Fruit fly (Drosophila melanogaster) whole organism, embryonic: ENCODE data around the gene CG1840.

Source experiments
- Ada2b ChIP-seq: fragments of 200-800 bp; sonication (Bioruptor generic); IDR thresholded peaks from 2 replicates; pipeline ENCODE4 v1.3.6; 2022; ENCODE audit warnings: missing biosample characterization, missing genetic modification characterization
- CG10321 ChIP-seq: fragments of 200-800 bp; sonication (Bioruptor generic); IDR thresholded peaks from 2 replicates; pipeline ENCODE4 v1.3.6; 2022; ENCODE audit warnings: missing biosample characterization, missing genetic modification characterization
- CG11723 ChIP-seq: fragments of 200-800 bp; sonication (Bioruptor generic); optimal IDR thresholded peaks from 2 replicates; lab custom pipeline; 2017; ENCODE audit warnings: missing biosample characterization, mild to moderate bottlenecking, missing genetic modification characterization
- CG12299 ChIP-seq: fragments of 200-800 bp; sonication (Bioruptor generic); optimal IDR thresholded peaks from 2 replicates; lab custom pipeline; 2018; ENCODE audit warnings: missing biosample characterization, mild to moderate bottlenecking, missing genetic modification characterization
- CG14441 ChIP-seq: fragments of 200-800 bp; sonication (Bioruptor generic); IDR thresholded peaks from 2 replicates; pipeline ENCODE4 v1.3.6; 2022; ENCODE audit warnings: missing biosample characterization, missing genetic modification characterization
- CG14710 ChIP-seq: fragments of 200-800 bp; sonication (Bioruptor generic); optimal IDR thresholded peaks from 3 replicates; lab custom pipeline; 2019; ENCODE audit warnings: missing biosample characterization, mild to moderate bottlenecking, missing genetic modification characterization, moderate library complexity
- CG17829 ChIP-seq: fragments of 200-800 bp; optimal IDR thresholded peaks from 2 replicates; lab custom pipeline; 2019; ENCODE audit warnings: missing biosample characterization, mild to moderate bottlenecking, missing genetic modification characterization, moderate library complexity
- CG32767 ChIP-seq: fragments of 200-800 bp; sonication (Bioruptor generic); IDR thresholded peaks from 2 replicates; pipeline ENCODE4 v1.3.6; 2022; ENCODE audit warnings: missing biosample characterization, missing genetic modification characterization
- CG3281 ChIP-seq: fragments of 200-800 bp; sonication (Bioruptor generic); optimal IDR thresholded peaks from 3 replicates; lab custom pipeline; 2017; ENCODE audit warnings: missing biosample characterization, mild to moderate bottlenecking, missing genetic modification characterization
- CG5953 ChIP-seq: fragments of 200-800 bp; sonication (Bioruptor generic); IDR thresholded peaks from 2 replicates; pipeline ENCODE4 v1.3.6; 2022; ENCODE audit warnings: missing biosample characterization, missing genetic modification characterization
- CG8388 ChIP-seq: fragments of 200-800 bp; sonication (Bioruptor generic); optimal IDR thresholded peaks from 2 replicates; lab custom pipeline; 2019; ENCODE audit warnings: missing biosample characterization, mild to moderate bottlenecking, missing genetic modification characterization, moderate library complexity
- CG9437 ChIP-seq: fragments of 200-800 bp; sonication (Bioruptor generic); optimal IDR thresholded peaks from 2 replicates; lab custom pipeline; 2018; ENCODE audit warnings: missing biosample characterization, mild to moderate bottlenecking, missing genetic modification characterization
- CG9932 ChIP-seq: fragments of 200-800 bp; sonication (Bioruptor generic); IDR thresholded peaks from 2 replicates; pipeline ENCODE4 v1.3.6; 2022; ENCODE audit warnings: missing biosample characterization, missing genetic modification characterization
- Camta ChIP-seq: fragments of 200-800 bp; sonication (Bioruptor generic); optimal IDR thresholded peaks from 2 replicates; lab custom pipeline; 2016; ENCODE audit warnings: missing biosample characterization, missing genetic modification characterization
- Chrac-16 ChIP-seq: fragments of 200-800 bp; sonication (Bioruptor generic); optimal IDR thresholded peaks from 3 replicates; lab custom pipeline; 2016; ENCODE audit warnings: missing biosample characterization, missing genetic modification characterization
- Dip3 ChIP-seq: fragments of 200-800 bp; sonication (Bioruptor generic); optimal IDR thresholded peaks from 3 replicates; lab custom pipeline; 2016; ENCODE audit warnings: missing biosample characterization, missing genetic modification characterization
- ERR ChIP-seq: fragments of 200-800 bp; sonication (Bioruptor generic); optimal IDR thresholded peaks from 2 replicates; lab custom pipeline; 2016; ENCODE audit warnings: missing biosample characterization, missing genetic modification characterization
- Eip74EF ChIP-seq, 2 experiments: fragments of 200-800 bp in 1 of 2; fragments of >200 bp in 1 of 2; sonication (Bioruptor generic) in 1 of 2; optimal IDR thresholded peaks; 2 replicates each; lab custom pipeline; 2017 to 2019; ENCODE audit warnings: missing biosample characterization in 2 of 2, missing genetic modification characterization in 2 of 2, mild to moderate bottlenecking in 1 of 2, moderate library complexity in 1 of 2
- H2.0 ChIP-seq: fragments of 200-800 bp; sonication (Bioruptor generic); IDR thresholded peaks from 2 replicates; pipeline ENCODE4 v1.3.6; 2022; ENCODE audit warnings: missing biosample characterization, missing genetic modification characterization
- Mrtf ChIP-seq: fragments of 200-800 bp; sonication (Bioruptor generic); IDR thresholded peaks from 3 replicates; pipeline ENCODE4 v1.3.6; 2022; ENCODE audit warnings: missing biosample characterization, missing genetic modification characterization
- Oli ChIP-seq: fragments of 200-800 bp; sonication (Bioruptor generic); optimal IDR thresholded peaks from 2 replicates; lab custom pipeline; 2018; ENCODE audit warnings: missing biosample characterization, mild to moderate bottlenecking, missing genetic modification characterization, moderate library complexity
- Ptx1 ChIP-seq: fragments of 200-800 bp; sonication (Bioruptor generic); IDR thresholded peaks from 2 replicates; pipeline ENCODE4 v1.3.6; 2022; ENCODE audit warnings: missing biosample characterization, missing genetic modification characterization
- Ravus ChIP-seq: fragments of 200-800 bp; sonication (Bioruptor generic); IDR thresholded peaks from 2 replicates; pipeline ENCODE4 v1.3.6; 2022; ENCODE audit warnings: missing biosample characterization, missing genetic modification characterization
- Scr ChIP-seq: fragments of 200-800 bp; sonication (Bioruptor generic); IDR thresholded peaks from 2 replicates; pipeline ENCODE4 v1.3.6; 2022; ENCODE audit warnings: missing biosample characterization, missing genetic modification characterization; ENCODE audit not compliant: partially characterized antibody
- Xrp1 ChIP-seq: fragments of 200-800 bp; sonication (Bioruptor generic); IDR thresholded peaks from 2 replicates; pipeline ENCODE4 v1.3.6; 2022; ENCODE audit warnings: missing biosample characterization, missing genetic modification characterization
- al ChIP-seq: fragments of 200-800 bp; sonication (Bioruptor generic); IDR thresholded peaks from 2 replicates; pipeline ENCODE4 v1.3.6; 2022; ENCODE audit warnings: missing biosample characterization, missing genetic modification characterization
- cato ChIP-seq: fragments of 200-800 bp; sonication (Bioruptor generic); optimal IDR thresholded peaks from 2 replicates; lab custom pipeline; 2016; ENCODE audit warnings: missing biosample characterization, missing genetic modification characterization, borderline replicate concordance
- chn ChIP-seq: fragments of 200-800 bp; sonication (Bioruptor generic); optimal IDR thresholded peaks from 2 replicates; lab custom pipeline; 2016; ENCODE audit warnings: missing biosample characterization, missing genetic modification characterization
- ci ChIP-seq: fragments of 200-800 bp; sonication (Bioruptor generic); IDR thresholded peaks from 3 replicates; pipeline ENCODE4 v1.3.6; 2022; ENCODE audit warnings: missing biosample characterization, missing genetic modification characterization
- crol ChIP-seq: fragments of 200-800 bp; sonication (Bioruptor generic); IDR thresholded peaks from 2 replicates; pipeline ENCODE4 v1.3.6; 2022; ENCODE audit warnings: missing biosample characterization, missing genetic modification characterization
- crp ChIP-seq, 2 experiments: fragments of 200-800 bp; sonication (Bioruptor generic); optimal IDR thresholded peaks; 2 replicates in 1 of 2; 3 replicates in 1 of 2; lab custom pipeline; 2017; ENCODE audit warnings: missing biosample characterization in 2 of 2, missing genetic modification characterization in 2 of 2, mild to moderate bottlenecking in 1 of 2, moderate library complexity in 1 of 2
- cwo ChIP-seq: fragments of 200-800 bp; sonication (Bioruptor generic); optimal IDR thresholded peaks from 3 replicates; lab custom pipeline; 2017; ENCODE audit warnings: missing biosample characterization, missing genetic modification characterization, mild to moderate bottlenecking, moderate library complexity, missing genetic modification reagents
- disco-r ChIP-seq: fragments of 200-800 bp; sonication (Bioruptor generic); optimal IDR thresholded peaks from 2 replicates; lab custom pipeline; 2016; ENCODE audit warnings: missing biosample characterization, missing genetic modification characterization
- dpn ChIP-seq, 2 experiments: fragments of 200-800 bp; sonication (Bioruptor generic); optimal IDR thresholded peaks; 3 replicates each; lab custom pipeline; 2016; ENCODE audit warnings: missing biosample characterization in 2 of 2, missing genetic modification characterization in 2 of 2
- en ChIP-seq: fragments of 200-800 bp; sonication (Bioruptor generic); optimal IDR thresholded peaks from 2 replicates; lab custom pipeline; 2016; ENCODE audit warnings: missing biosample characterization, missing genetic modification characterization
- gfzf ChIP-seq: fragments of 200-800 bp; sonication (Bioruptor generic); optimal IDR thresholded peaks from 2 replicates; lab custom pipeline; 2016; ENCODE audit warnings: missing biosample characterization, mild to moderate bottlenecking, missing genetic modification characterization, moderate library complexity
- grau ChIP-seq: fragments of 200-800 bp; optimal IDR thresholded peaks from 3 replicates; lab custom pipeline; 2019; ENCODE audit warnings: missing biosample characterization, mild to moderate bottlenecking, missing genetic modification characterization, moderate library complexity
- gt ChIP-seq: fragments of 200-800 bp; sonication (Bioruptor generic); IDR thresholded peaks from 2 replicates; pipeline ENCODE4 v1.3.6; 2022; ENCODE audit warnings: missing biosample characterization, missing genetic modification characterization
- otp ChIP-seq: fragments of 200-800 bp; sonication (Bioruptor generic); IDR thresholded peaks from 3 replicates; pipeline ENCODE4, ENCODE4 v1.3.6; 2022; ENCODE audit warnings: missing biosample characterization, missing genetic modification characterization
- pan ChIP-seq, 4 experiments: fragments of >200 bp in 3 of 4; fragments of 200-800 bp in 1 of 4; sonication (Bioruptor generic) in 1 of 4; optimal IDR thresholded peaks in 3 of 4; IDR thresholded peaks in 1 of 4; 2 replicates each; pipeline versions ENCODE4 v1.3.6 to Lab custom; 2017 to 2022; ENCODE audit warnings: missing biosample characterization in 2 of 4, missing genetic modification characterization in 2 of 4, mixed read lengths in 1 of 4
- pita ChIP-seq: fragments of 200-800 bp; sonication (Bioruptor generic); optimal IDR thresholded peaks from 2 replicates; lab custom pipeline; 2017; ENCODE audit warnings: missing biosample characterization, mild to moderate bottlenecking, missing genetic modification characterization
- pzg ChIP-seq: fragments of 200-800 bp; sonication (Bioruptor generic); optimal IDR thresholded peaks from 3 replicates; lab custom pipeline; 2018; ENCODE audit warnings: missing biosample characterization, mild to moderate bottlenecking, missing genetic modification characterization, moderate library complexity
- ranshi ChIP-seq: fragments of 200-800 bp; sonication (Bioruptor generic); IDR thresholded peaks from 2 replicates; pipeline ENCODE4 v1.3.6; 2022; ENCODE audit warnings: missing biosample characterization, missing genetic modification characterization
- sug ChIP-seq: fragments of 200-800 bp; optimal IDR thresholded peaks from 2 replicates; lab custom pipeline; 2019; ENCODE audit warnings: missing biosample characterization, mild to moderate bottlenecking, missing genetic modification characterization, moderate library complexity
- tap ChIP-seq: fragments of 200-800 bp; optimal IDR thresholded peaks from 3 replicates; lab custom pipeline; 2019; ENCODE audit warnings: missing biosample characterization, mild to moderate bottlenecking, missing genetic modification characterization, moderate library complexity
- toy ChIP-seq: fragments of 200-800 bp; sonication (Bioruptor generic); IDR thresholded peaks from 2 replicates; pipeline ENCODE4 v1.3.6; 2022; ENCODE audit warnings: missing biosample characterization, missing genetic modification characterization
- trem ChIP-seq: fragments of 200-800 bp; optimal IDR thresholded peaks from 3 replicates; lab custom pipeline; 2019; ENCODE audit warnings: missing biosample characterization, mild to moderate bottlenecking, missing genetic modification characterization, moderate library complexity
- vfl ChIP-seq: fragments of 200-800 bp; sonication (Bioruptor generic); optimal IDR thresholded peaks from 2 replicates; lab custom pipeline; 2016; ENCODE audit warnings: missing biosample characterization, missing genetic modification characterization
- vnd ChIP-seq: fragments of 200-800 bp; sonication (Bioruptor generic); IDR thresholded peaks from 3 replicates; pipeline ENCODE4 v1.3.6; 2022; ENCODE audit warnings: missing biosample characterization, missing genetic modification characterization; ENCODE audit not compliant: partially characterized antibody
- vvl ChIP-seq: fragments of 200-800 bp; sonication (Bioruptor generic); IDR thresholded peaks from 2 replicates; pipeline ENCODE4 v1.3.6; 2022; ENCODE audit warnings: missing biosample characterization, missing genetic modification characterization

CG1840 gene

dm6 chrX:11848507-11849264, 39.5 kb upstream of the CG1840 start (continued):
- TF ChIP-seq vfl: no peak
- no peak for TF ChIP-seq pita (GFP tag; lab: Kevin White, UChicago)
- TF ChIP-seq tap (tag; lab: Kevin White, UChicago): peak; percentile 50
- no peak for TF ChIP-seq CG11723
- TF ChIP-seq CG8388 (GFP tag; lab: Kevin White, UChicago): peak; percentile 37
- peak; percentile 85 for TF ChIP-seq vvl (GFP tag; lab: Robert Waterston, UW)
- TF ChIP-seq CG3281: peak; percentile 37
- peak; percentile 60 for TF ChIP-seq grau
- no peak for TF ChIP-seq disco-r (GFP tag; lab: Kevin White, UChicago)
- TF ChIP-seq crp (GFP tag; optimal IDR thresholded peaks at IDR 0.05; lab: Kevin White, UChicago): no peak
- no peak for TF ChIP-seq ranshi (GFP tag; lab: Robert Waterston, UW)
- TF ChIP-seq CG14441: peak; percentile 16; the same call in 1 of the 2 replicates
- TF ChIP-seq pan (optimal IDR thresholded peaks at IDR 0.05; lab: Kevin White, UChicago): no peak
- TF ChIP-seq pan (GFP tag; optimal IDR thresholded peaks at IDR 0.05 in 1 of 2, IDR thresholded peaks at IDR 0.05 in 1 of 2): peak in 1 of 2 experiments; percentile 52
- peak; percentile 44; the same call in 1 of the 2 replicates for TF ChIP-seq Ada2b (GFP tag; lab: Robert Waterston, UW)
- peak; percentile 57 for TF ChIP-seq Ptx1 (GFP tag; lab: Robert Waterston, UW)
- TF ChIP-seq otp: 0 out of 3 replicates have a peak, but pooled peaks have one; percentile 20
- TF ChIP-seq chn (GFP tag; lab: Kevin White, UChicago): no peak
- no peak for TF ChIP-seq ERR (GFP tag; lab: Kevin White, UChicago)
- TF ChIP-seq CG5953: no peak
- peak in 1 of 2 experiments; percentile 27 for TF ChIP-seq dpn (GFP tag; optimal IDR thresholded peaks at IDR 0.05; lab: Kevin White, UChicago)
- no peak for TF ChIP-seq Scr
- peak in 1 of 2 experiments; percentile 32 for TF ChIP-seq Eip74EF (GFP tag; optimal IDR thresholded peaks at IDR 0.05; lab: Kevin White, UChicago)
- TF ChIP-seq cwo (GFP tag; lab: Kevin White, UChicago): peak; percentile 43
- no peak for TF ChIP-seq cato (GFP tag; lab: Kevin White, UChicago)
- TF ChIP-seq trem (tag; lab: Kevin White, UChicago): no peak
- no peak for TF ChIP-seq sug (tag; lab: Kevin White, UChicago)
- TF ChIP-seq CG9437 (GFP tag; lab: Kevin White, UChicago): peak; percentile 14
- TF ChIP-seq, all 482 proteins: peak for 142

- 0 out of 3 replicates have a peak, but pooled peaks have one; percentile 32 for TF ChIP-seq ci (GFP tag; lab: Robert Waterston, UW)
- no peak for TF ChIP-seq CG9932 (GFP tag; lab: Robert Waterston, UW)
- no peak for TF ChIP-seq Chrac-16 (GFP tag; lab: Kevin White, UChicago)
- no peak for TF ChIP-seq CG32767 (GFP tag; lab: Robert Waterston, UW)
- TF ChIP-seq Oli (tag; lab: Kevin White, UChicago): no peak
- TF ChIP-seq pzg (GFP tag; lab: Kevin White, UChicago): no peak
- TF ChIP-seq Mrtf (GFP tag; lab: Robert Waterston, UW): no peak
- TF ChIP-seq CG14710 (tag; lab: Kevin White, UChicago): no peak
- TF ChIP-seq gt (GFP tag; lab: Robert Waterston, UW): no peak
- TF ChIP-seq CG12299: no peak
- TF ChIP-seq vnd (GFP tag; lab: Robert Waterston, UW): no peak
- no peak for TF ChIP-seq CG10321 (GFP tag; lab: Robert Waterston, UW)
- no peak for TF ChIP-seq H2.0 (GFP tag; lab: Robert Waterston, UW)
- TF ChIP-seq CG17829: no peak
- TF ChIP-seq gfzf (GFP tag; lab: Kevin White, UChicago): no peak
- no peak for TF ChIP-seq Dip3
- no peak for TF ChIP-seq Xrp1 (GFP tag; lab: Robert Waterston, UW)
- TF ChIP-seq en: no peak
- peak; percentile 59; the same call in 1 of the 2 replicates for TF ChIP-seq crol (GFP tag; lab: Robert Waterston, UW)
- TF ChIP-seq Camta: no peak
- no peak for TF ChIP-seq toy (GFP tag; lab: Robert Waterston, UW)
- TF ChIP-seq Ravus: no peak
- TF ChIP-seq al (GFP tag; lab: Robert Waterston, UW): peak; percentile 17; the same call in 1 of the 2 replicates
Observed at dm6 chrX:11849267-11849666, 38.9 kb upstream of the CG1840 start.
